Worm (Caenorhabditis elegans) whole organism, late embryonic: ENCODE measurements around the gene tag-234.

Source experiments
- ceh-45 ChIP-seq: fragments of 200-800 bp; sonication (Bioruptor generic); IDR thresholded peaks from 2 replicates; pipeline ENCODE4 v1.3.6; 2022; ENCODE audit warnings: missing genetic modification reagents, missing genetic modification characterization, missing compliant biosample characterization
- ceh-48 ChIP-seq: sonication (generic microtip); optimal IDR thresholded peaks from 2 replicates; lab custom pipeline; 2016; ENCODE audit warnings: missing genetic modification characterization, inconsistent platforms, missing compliant biosample characterization
- lin-11 ChIP-seq: fragments of 200-800 bp; sonication (Bioruptor generic); optimal IDR thresholded peaks from 2 replicates; lab custom pipeline; 2018; ENCODE audit warnings: mild to moderate bottlenecking, missing genetic modification characterization, missing compliant biosample characterization
- tbx-7 ChIP-seq: sonication (generic microtip); optimal IDR thresholded peaks from 2 replicates; lab custom pipeline; 2016; ENCODE audit warnings: missing genotype, missing genetic modification characterization, missing compliant biosample characterization

DNA sequence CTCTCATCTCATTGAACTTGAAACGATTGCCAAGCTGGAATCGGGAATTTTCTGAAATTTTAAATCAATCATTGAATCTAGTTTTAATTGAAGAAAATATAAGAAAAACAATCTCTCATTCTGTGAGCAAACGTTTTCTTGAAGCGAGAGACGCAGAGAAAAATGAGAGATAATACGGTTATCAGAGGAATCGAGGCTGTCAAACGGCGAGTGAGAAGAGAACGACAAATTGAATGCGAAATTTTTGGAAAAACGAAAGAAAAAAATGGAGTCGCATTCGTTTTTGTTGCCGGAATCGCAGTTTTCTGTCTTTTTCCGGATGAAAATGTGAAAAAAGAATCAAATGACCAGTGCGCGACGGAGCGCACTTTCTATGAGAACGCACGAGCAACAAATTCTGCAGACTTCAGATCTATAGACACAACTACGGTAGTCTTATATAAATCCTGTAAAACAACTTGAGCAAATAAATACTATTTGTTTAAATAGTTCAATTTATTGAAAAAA lies 9.6 kb downstream of the tag-234 start, which contains the start of gene tex-2:
- no peak for TF ChIP-seq ceh-45
- TF ChIP-seq lin-11 (tag; lab: Kevin White, UChicago): no peak
- no peak for TF ChIP-seq ceh-48 (tag; lab: Kevin White, UChicago)
- TF ChIP-seq tbx-7: no peak
